Worm (Caenorhabditis elegans) whole organism, L2 larva: Measurements from ENCODE around the gene ZK930.4.

ENCODE experiments used
- C34F6.9 ChIP-seq: fragments of 150-350 bp; optimal IDR thresholded peaks from 2 replicates; lab custom pipeline; 2014; ENCODE audit warnings: missing biosample characterization, missing genetic modification characterization
- R02D3.7 ChIP-seq: fragments of 150-350 bp; optimal IDR thresholded peaks from 2 replicates; lab custom pipeline; 2014; ENCODE audit warnings: missing biosample characterization, missing genetic modification characterization
- ZK546.5 ChIP-seq: sonication (generic microtip); optimal IDR thresholded peaks from 2 replicates; lab custom pipeline; 2017; ENCODE audit warnings: missing biosample characterization, missing genetic modification characterization
- alr-1 ChIP-seq: fragments of 150-350 bp; optimal IDR thresholded peaks from 2 replicates; lab custom pipeline; 2014; ENCODE audit warnings: missing biosample characterization, missing genetic modification characterization
- aly-2 ChIP-seq: fragments of 150-350 bp; optimal IDR thresholded peaks from 2 replicates; lab custom pipeline; 2014; ENCODE audit warnings: missing biosample characterization, missing genetic modification characterization
- blmp-1 ChIP-seq: sonication (generic microtip); optimal IDR thresholded peaks from 2 replicates; lab custom pipeline; 2017; ENCODE audit warnings: missing genetic modification characterization, mild to moderate bottlenecking, missing compliant biosample characterization, antibody characterized with exemption, moderate library complexity; ENCODE audit not compliant: insufficient read depth
- ceh-16 ChIP-seq: fragments of 150-350 bp; optimal IDR thresholded peaks from 2 replicates; lab custom pipeline; 2014; ENCODE audit warnings: missing biosample characterization, missing genetic modification characterization
- dmd-4 ChIP-seq: sonication (generic microtip); optimal IDR thresholded peaks from 2 replicates; lab custom pipeline; 2017; ENCODE audit warnings: missing biosample characterization, missing genetic modification characterization
- egl-27 ChIP-seq: sonication (generic microtip); optimal IDR thresholded peaks from 3 replicates; lab custom pipeline; 2017; ENCODE audit warnings: missing biosample characterization, missing genetic modification reagents, missing genetic modification characterization
- elt-1 ChIP-seq: fragments of 150-350 bp; optimal IDR thresholded peaks from 2 replicates; lab custom pipeline; 2014; ENCODE audit warnings: missing biosample characterization, missing genetic modification characterization
- elt-3 ChIP-seq: sonication (generic microtip); optimal IDR thresholded peaks from 2 replicates; lab custom pipeline; 2017; ENCODE audit warnings: missing biosample characterization, missing genetic modification characterization
- gmeb-1 ChIP-seq: fragments of 150-350 bp; optimal IDR thresholded peaks from 2 replicates; lab custom pipeline; 2014; ENCODE audit warnings: missing biosample characterization, missing genetic modification characterization
- lin-39 ChIP-seq: fragments of 150-350 bp; optimal IDR thresholded peaks from 2 replicates; lab custom pipeline; 2014; ENCODE audit warnings: missing biosample characterization, missing genetic modification reagents, missing genetic modification characterization
- lsy-2 ChIP-seq, 2 experiments: fragments of 150-350 bp in 1 of 2; sonication (generic microtip) in 1 of 2; optimal IDR thresholded peaks; 2 replicates each; lab custom pipeline; 2014 to 2017; ENCODE audit warnings: missing biosample characterization in 2 of 2, missing genetic modification characterization in 2 of 2
- mab-5 ChIP-seq: fragments of 150-350 bp; optimal IDR thresholded peaks from 2 replicates; lab custom pipeline; 2014; ENCODE audit warnings: missing biosample characterization, missing genetic modification characterization
- mbf-1 ChIP-seq: sonication (generic microtip); optimal IDR thresholded peaks from 2 replicates; lab custom pipeline; 2017; ENCODE audit warnings: missing biosample characterization, missing genetic modification characterization
- nhr-10 ChIP-seq: sonication (generic microtip); optimal IDR thresholded peaks from 2 replicates; lab custom pipeline; 2017; ENCODE audit warnings: missing biosample characterization, missing genetic modification characterization
- nhr-11 ChIP-seq: fragments of 150-350 bp; optimal IDR thresholded peaks from 2 replicates; lab custom pipeline; 2014; ENCODE audit warnings: missing biosample characterization, missing genetic modification characterization
- nhr-12 ChIP-seq: fragments of 150-350 bp; optimal IDR thresholded peaks from 2 replicates; lab custom pipeline; 2014; ENCODE audit warnings: missing biosample characterization, missing genetic modification characterization
- nhr-21 ChIP-seq: fragments of 150-350 bp; optimal IDR thresholded peaks from 2 replicates; lab custom pipeline; 2014; ENCODE audit warnings: missing biosample characterization, missing genetic modification characterization
- nhr-23 ChIP-seq: fragments of 150-350 bp; optimal IDR thresholded peaks from 2 replicates; lab custom pipeline; 2014; ENCODE audit warnings: missing biosample characterization, missing genetic modification reagents, missing genetic modification characterization
- nhr-237 ChIP-seq: fragments of 150-350 bp; optimal IDR thresholded peaks from 2 replicates; lab custom pipeline; 2014; ENCODE audit warnings: missing biosample characterization, missing genetic modification characterization
- nhr-6 ChIP-seq: fragments of 150-350 bp; optimal IDR thresholded peaks from 2 replicates; lab custom pipeline; 2014; ENCODE audit warnings: missing biosample characterization, missing genetic modification characterization
- nhr-77 ChIP-seq: fragments of 150-350 bp; optimal IDR thresholded peaks from 2 replicates; lab custom pipeline; 2014; ENCODE audit warnings: missing biosample characterization, missing genetic modification characterization
- peb-1 ChIP-seq: fragments of 150-350 bp; optimal IDR thresholded peaks from 2 replicates; lab custom pipeline; 2014; ENCODE audit warnings: missing biosample characterization, missing genetic modification characterization
- sem-4 ChIP-seq: fragments of 150-350 bp; optimal IDR thresholded peaks from 2 replicates; lab custom pipeline; 2014; ENCODE audit warnings: missing biosample characterization, missing genetic modification reagents, missing genetic modification characterization
- snpc-4 ChIP-seq: fragments of 150-350 bp; optimal IDR thresholded peaks from 2 replicates; lab custom pipeline; 2014; ENCODE audit warnings: missing biosample characterization, missing genetic modification characterization
- unc-62 ChIP-seq: fragments of 150-350 bp; optimal IDR thresholded peaks from 2 replicates; lab custom pipeline; 2014; ENCODE audit warnings: missing biosample characterization, missing genetic modification reagents, missing genetic modification characterization
- ztf-1 ChIP-seq: fragments of 200-800 bp; sonication (Bioruptor generic); conservative IDR thresholded peaks from 2 replicates; pipeline ENCODE4 v1.3.6; 2022; ENCODE audit warnings: missing genetic modification characterization, missing compliant biosample characterization
- ztf-4 ChIP-seq: fragments of 150-350 bp; optimal IDR thresholded peaks from 2 replicates; lab custom pipeline; 2014; ENCODE audit warnings: missing biosample characterization, missing genetic modification characterization

The ZK930.4 gene

ce11 chrII:11916555-11916941 is 10.2 kb downstream of the ZK930.4 start:
- TF ChIP-seq peb-1 = no peak
- no peak for TF ChIP-seq unc-62 (GFP tag; lab: Kevin White, UChicago)
- TF ChIP-seq ceh-16 (tag; lab: Kevin White, UChicago) = no peak
- no peak for TF ChIP-seq nhr-23 (tag; lab: Kevin White, UChicago)
- TF ChIP-seq lin-39 (tag; lab: Kevin White, UChicago) = no peak
- no peak for TF ChIP-seq nhr-77 (tag; lab: Kevin White, UChicago)
- TF ChIP-seq C34F6.9 (tag; lab: Kevin White, UChicago) = no peak
- no peak for TF ChIP-seq lsy-2 (tag; optimal IDR thresholded peaks at IDR 0.05; lab: Kevin White, UChicago)
- TF ChIP-seq blmp-1 = no peak
- TF ChIP-seq elt-1 (tag; lab: Kevin White, UChicago) = no peak
- TF ChIP-seq elt-3 (tag; lab: Kevin White, UChicago) = no peak

ce11 chrII:11916945-11917344 is 10.6 kb downstream of the ZK930.4 start:
- TF ChIP-seq ZK546.5 (tag; lab: Kevin White, UChicago) = no peak
- no peak for TF ChIP-seq C34F6.9 (tag; lab: Kevin White, UChicago)
- no peak for TF ChIP-seq gmeb-1 (tag; lab: Kevin White, UChicago)
- no peak for TF ChIP-seq nhr-11
- TF ChIP-seq lin-39 (tag; lab: Kevin White, UChicago) = no peak
- TF ChIP-seq nhr-12 (tag; lab: Kevin White, UChicago) = no peak
- no peak for TF ChIP-seq alr-1 (tag; lab: Kevin White, UChicago)
- TF ChIP-seq nhr-21 (tag; lab: Kevin White, UChicago) = no peak
- no peak for TF ChIP-seq nhr-10 (tag; lab: Kevin White, UChicago)

ce11 chrII:11917530-11917952 is 11.2 kb downstream of the ZK930.4 start:
- TF ChIP-seq nhr-6 (tag; lab: Kevin White, UChicago) (no peak), ztf-1 (GFP tag; lab: Robert Waterston, UW) (no peak), lsy-2 (tag; optimal IDR thresholded peaks at IDR 0.05; lab: Kevin White, UChicago) (no peak), nhr-23 (tag; lab: Kevin White, UChicago) (no peak), elt-3 (tag; lab: Kevin White, UChicago) (no peak), alr-1 (tag; lab: Kevin White, UChicago) (no peak), egl-27 (no peak), nhr-12 (tag; lab: Kevin White, UChicago) (no peak), aly-2 (tag; lab: Kevin White, UChicago) (no peak), dmd-4 (tag; lab: Kevin White, UChicago) (no peak), gmeb-1 (tag; lab: Kevin White, UChicago) (no peak)

ce11 chrII:11922757-11923538 is 16.6 kb downstream of the ZK930.4 start:
- no peak for TF ChIP-seq ceh-16 (tag; lab: Kevin White, UChicago)
- no peak for TF ChIP-seq nhr-11
- no peak for TF ChIP-seq ztf-1 (GFP tag; lab: Robert Waterston, UW)
- no peak for TF ChIP-seq elt-3 (tag; lab: Kevin White, UChicago)
- no peak for TF ChIP-seq sem-4 (tag; lab: Kevin White, UChicago)
- TF ChIP-seq nhr-6 (tag; lab: Kevin White, UChicago) = no peak
- TF ChIP-seq C34F6.9 (tag; lab: Kevin White, UChicago) = no peak
- TF ChIP-seq elt-1 (tag; lab: Kevin White, UChicago) = no peak

- TF ChIP-seq egl-27 = no peak
- no peak for TF ChIP-seq nhr-10 (tag; lab: Kevin White, UChicago)
- no peak for TF ChIP-seq R02D3.7 (tag; lab: Kevin White, UChicago)
- no peak for TF ChIP-seq ztf-4 (tag; lab: Kevin White, UChicago)
- TF ChIP-seq mbf-1 (tag; lab: Kevin White, UChicago) = no peak
- TF ChIP-seq mab-5 = no peak
- TF ChIP-seq nhr-237 (tag; lab: Kevin White, UChicago) = no peak
- no peak for TF ChIP-seq elt-1 (tag; lab: Kevin White, UChicago)
- TF ChIP-seq elt-3 (tag; lab: Kevin White, UChicago) = no peak
- TF ChIP-seq snpc-4 (tag; lab: Kevin White, UChicago) = no peak
- TF ChIP-seq sem-4 (tag; lab: Kevin White, UChicago) = no peak
Observed at ce11 chrII:11923620-11924298, 17.4 kb downstream of the ZK930.4 start.
